Fruit fly (Drosophila melanogaster): ENCODE results near the gene CG17129.
A peak's percentile ranks its signal among the peaks of the same experiment; 100 is the strongest.

Gene CG17129

dm6 chr3L:639460-640103 is 40.5 kb downstream of the CG17129 start (continued):
- TF ChIP-seq nerfin-1 (tag; optimal IDR thresholded peaks at IDR 0.05) = peak; percentile 9
- peak; percentile 7 for TF ChIP-seq CG2712 (tag; optimal IDR thresholded peaks at IDR 0.05)
- peak; percentile 82 for TF ChIP-seq chm (GFP tag; IDR thresholded peaks at IDR 0.05)
- peak; percentile 30 for TF ChIP-seq CG17568 (GFP tag; optimal IDR thresholded peaks at IDR 0.05)
- TF ChIP-seq CG42726 (GFP tag; IDR thresholded peaks at IDR 0.05; ENCODE audit: partially characterized antibody) = peak; percentile 57; the same call in 1 of the 2 replicates
- TF ChIP-seq pan (optimal IDR thresholded peaks at IDR 0.05) = no peak
- TF ChIP-seq pan (GFP tag; optimal IDR thresholded peaks at IDR 0.05 in 1 of 2, IDR thresholded peaks at IDR 0.05 in 1 of 2) = peak in 1 of 2 experiments; percentile 15
- TF ChIP-seq Vsx1 (GFP tag; optimal IDR thresholded peaks at IDR 0.05) = peak; percentile 35
- TF ChIP-seq ranshi (GFP tag; IDR thresholded peaks at IDR 0.05) = peak; percentile 14; the same call in 1 of the 2 replicates
- TF ChIP-seq CG17359 (tag; optimal IDR thresholded peaks at IDR 0.05) = peak; percentile 18
- peak; percentile 51 for TF ChIP-seq BtbVII (GFP tag; optimal IDR thresholded peaks at IDR 0.05)
- TF ChIP-seq eyg (GFP tag; optimal IDR thresholded peaks at IDR 0.05) = peak; percentile 21
- no peak for TF ChIP-seq Trl (optimal IDR thresholded peaks at IDR 0.05)
- TF ChIP-seq Trl (GFP tag; optimal IDR thresholded peaks at IDR 0.05) = peak; percentile 9
- 0 out of 3 replicates have a peak, but pooled peaks have one; percentile 9 for TF ChIP-seq HLH4C (GFP tag; IDR thresholded peaks at IDR 0.05; ENCODE audit: partially characterized antibody)
- TF ChIP-seq Med (GFP tag) = peak; percentile 88
- TF ChIP-seq corto (GFP tag; optimal IDR thresholded peaks at IDR 0.05) = no peak
- peak; percentile 8 for TF ChIP-seq Mad (GFP tag; optimal IDR thresholded peaks at IDR 0.05)
- peak; percentile 3 for TF ChIP-seq HmgZ (tag; optimal IDR thresholded peaks at IDR 0.05)
- TF ChIP-seq jumu (GFP tag; optimal IDR thresholded peaks at IDR 0.05) = no peak
- no peak for TF ChIP-seq Sry-β (GFP tag; optimal IDR thresholded peaks at IDR 0.05)
- TF ChIP-seq CG12769 (tag; optimal IDR thresholded peaks at IDR 0.05) = peak; percentile 88
- no peak for TF ChIP-seq CG1233 (GFP tag; optimal IDR thresholded peaks at IDR 0.05)
- no peak for TF ChIP-seq rib (GFP tag; IDR thresholded peaks at IDR 0.05)
- peak in 1 of 2 experiments; percentile 59 for TF ChIP-seq eve (GFP tag; optimal IDR thresholded peaks at IDR 0.05)

dm6 chr3L:638757-639353 is 41.3 kb downstream of the CG17129 start:
- TF ChIP-seq CG4707 (GFP tag; optimal IDR thresholded peaks at IDR 0.05) (no peak), CG17359 (tag; optimal IDR thresholded peaks at IDR 0.05) (peak; percentile 32), CG14965 (GFP tag; optimal IDR thresholded peaks at IDR 0.05; ENCODE audit: borderline replicate concordance) (no peak), jigr1 (GFP tag; IDR thresholded peaks at IDR 0.05) (no peak), disco-r (GFP tag; optimal IDR thresholded peaks at IDR 0.05) (no peak), Gug (GFP tag; IDR thresholded peaks at IDR 0.05) (no peak), CG14710 (tag; optimal IDR thresholded peaks at IDR 0.05) (no peak), abd-A (tag; optimal IDR thresholded peaks at IDR 0.05) (peak; percentile 83), sens (GFP tag) (peak; percentile 89), CG8281 (tag; optimal IDR thresholded peaks at IDR 0.05) (no peak), tap (tag; optimal IDR thresholded peaks at IDR 0.05) (no peak), CG12071 (GFP tag; optimal IDR thresholded peaks at IDR 0.05) (peak; percentile 7), sqz (GFP tag; optimal IDR thresholded peaks at IDR 0.05) (peak; percentile 90), TFAM (GFP tag; optimal IDR thresholded peaks at IDR 0.05) (no peak), CG13894 (tag; optimal IDR thresholded peaks at IDR 0.05) (peak; percentile 26), sug (tag; optimal IDR thresholded peaks at IDR 0.05) (no peak), CG18619 (GFP tag; optimal IDR thresholded peaks at IDR 0.05) (no peak), ci (GFP tag; IDR thresholded peaks at IDR 0.05) (no peak), pb (GFP tag; optimal IDR thresholded peaks at IDR 0.05) (no peak), crol (GFP tag; IDR thresholded peaks at IDR 0.05) (peak; percentile 76; the same call in 1 of the 2 replicates), HLH54F (GFP tag; optimal IDR thresholded peaks at IDR 0.05) (no peak), pan (optimal IDR thresholded peaks at IDR 0.05) (no peak), pan (GFP tag; optimal IDR thresholded peaks at IDR 0.05 in 1 of 2, IDR thresholded peaks at IDR 0.05 in 1 of 2) (no peak), ATbp (GFP tag; optimal IDR thresholded peaks at IDR 0.05) (peak; percentile 10), Pdp1 (GFP tag; optimal IDR thresholded peaks at IDR 0.05) (peak in 1 of 2 experiments; percentile 78), CG2678 (tag; optimal IDR thresholded peaks at IDR 0.05) (no peak), CG43689 (GFP tag; IDR thresholded peaks at IDR 0.05) (no peak)
